Fruit fly (Drosophila melanogaster) whole organism: ENCODE results near the gene CG5810.

ENCODE experiments used
- CG8478 ChIP-seq: fragments of >200 bp; optimal IDR thresholded peaks from 2 replicates; lab custom pipeline; 2018; ENCODE audit warnings: inconsistent platforms
- Dll ChIP-seq: fragments of >200 bp; optimal IDR thresholded peaks from 2 replicates; lab custom pipeline; 2017
- EcR ChIP-seq, 2 experiments: fragments of >200 bp; optimal IDR thresholded peaks; 2 replicates each; lab custom pipeline; 2017; ENCODE audit warnings: missing biosample characterization in 2 of 2, missing genetic modification characterization in 2 of 2, missing genetic modification reagents in 2 of 2
- pan ChIP-seq: fragments of >200 bp; optimal IDR thresholded peaks from 2 replicates; lab custom pipeline; 2017
- psq ChIP-seq: fragments of >200 bp; optimal IDR thresholded peaks from 2 replicates; lab custom pipeline; 2017
- usp ChIP-seq: fragments of >200 bp; optimal IDR thresholded peaks from 2 replicates; lab custom pipeline; 2017; ENCODE audit warnings: missing biosample characterization, missing genetic modification characterization, mixed read lengths

Gene CG5810

DNA sequence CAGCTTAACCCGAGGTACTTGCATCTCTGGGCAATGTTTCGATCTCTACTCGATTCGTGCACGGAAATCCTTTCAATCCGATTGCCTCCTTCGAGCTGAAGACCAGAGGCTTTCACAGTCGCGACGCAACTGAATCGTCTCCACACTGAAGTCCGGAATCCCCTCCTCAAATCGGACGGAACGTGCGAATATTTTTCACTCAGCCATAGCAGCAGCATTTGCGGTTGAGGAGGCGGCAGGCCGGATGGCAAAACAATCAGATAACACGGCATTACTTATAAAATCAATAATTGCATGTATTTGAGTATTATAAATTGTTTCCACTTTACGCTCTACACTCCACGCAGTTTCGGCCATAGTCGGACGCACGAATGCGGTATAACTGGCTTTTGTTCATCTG, 4.5 kb downstream of the CG5810 start, which contains the start of gene Snmp1:
Gene Snmp1, minus strand, starts transcription at position 101 of the 400 bp plus-strand sequence.
- TF ChIP-seq CG8478 (lab: Kevin White, UChicago) (no peak), Dll (lab: Kevin White, UChicago) (no peak), EcR (GFP tag; optimal IDR thresholded peaks at IDR 0.05; lab: Kevin White, UChicago) (no peak), pan (lab: Kevin White, UChicago) (no peak), psq (no peak), usp (GFP tag; lab: Kevin White, UChicago) (no peak)

DNA sequence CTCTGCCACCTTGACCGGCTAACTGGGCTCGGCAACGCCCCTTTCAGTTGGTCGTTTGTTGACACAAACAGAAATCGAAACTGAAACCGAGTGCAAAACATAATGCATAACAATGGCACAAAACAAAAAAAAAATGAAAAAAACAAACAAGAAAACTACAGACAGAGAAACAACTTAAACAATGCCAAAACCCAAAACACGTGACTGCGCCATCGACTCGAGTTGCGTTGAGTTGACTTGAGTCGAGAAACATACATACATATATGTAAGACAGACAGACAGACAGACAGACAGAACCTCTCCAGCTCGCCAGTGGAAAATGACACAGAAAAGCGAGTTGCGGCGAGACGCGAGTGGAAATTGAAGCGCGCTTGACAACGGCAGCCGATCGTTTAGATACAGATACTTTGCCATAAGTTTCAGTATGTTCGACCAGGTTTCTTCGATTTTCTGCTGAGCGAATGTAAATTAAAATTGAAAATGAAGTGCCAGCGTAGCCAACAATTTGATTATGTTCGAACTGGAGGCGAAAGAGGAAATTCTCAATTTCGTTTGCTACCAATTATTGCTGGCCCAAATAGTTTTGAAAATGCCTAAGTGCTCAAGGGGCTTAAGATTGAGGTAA, 6.1 kb downstream of the CG5810 start:
- TF ChIP-seq pan (lab: Kevin White, UChicago), result no peak
- TF ChIP-seq CG8478 (lab: Kevin White, UChicago), result no peak
- TF ChIP-seq Dll (lab: Kevin White, UChicago), result no peak
- TF ChIP-seq psq, result no peak

DNA sequence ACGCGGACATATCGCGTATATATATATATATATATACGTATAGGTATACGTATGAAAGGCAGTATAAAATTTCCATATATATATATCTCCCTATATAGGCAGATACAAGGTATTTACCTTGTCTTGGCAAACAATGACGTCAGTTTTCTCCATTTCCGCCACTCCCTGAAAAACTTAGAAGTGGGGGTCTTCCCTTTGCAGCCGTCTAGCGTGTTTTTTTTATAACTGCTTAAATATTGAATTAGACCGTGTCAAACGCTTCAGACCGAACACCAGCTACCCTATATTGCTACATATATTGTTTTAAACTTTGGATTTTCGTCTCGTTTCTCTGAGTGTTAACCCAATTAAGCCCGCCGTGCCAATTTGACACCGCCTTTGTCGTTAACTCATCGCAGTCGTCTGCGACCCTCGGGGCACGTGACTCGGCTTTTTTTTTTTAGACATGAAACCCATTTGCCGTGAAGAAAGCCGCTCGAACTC, 13.1 kb downstream of the CG5810 start:
- TF ChIP-seq CG8478 (lab: Kevin White, UChicago) (no peak), psq (no peak), EcR (GFP tag; optimal IDR thresholded peaks at IDR 0.05; lab: Kevin White, UChicago) (no peak), pan (lab: Kevin White, UChicago) (no peak), usp (GFP tag; lab: Kevin White, UChicago) (no peak), Dll (lab: Kevin White, UChicago) (no peak)

dm6 chr3R:21179592-21180390, 16.2 kb downstream of the CG5810 start:
- TF ChIP-seq CG8478 (lab: Kevin White, UChicago) (no peak), usp (GFP tag; lab: Kevin White, UChicago) (no peak), Dll (lab: Kevin White, UChicago) (no peak), EcR (GFP tag; optimal IDR thresholded peaks at IDR 0.05; lab: Kevin White, UChicago) (no peak), psq (no peak), pan (lab: Kevin White, UChicago) (no peak)

DNA sequence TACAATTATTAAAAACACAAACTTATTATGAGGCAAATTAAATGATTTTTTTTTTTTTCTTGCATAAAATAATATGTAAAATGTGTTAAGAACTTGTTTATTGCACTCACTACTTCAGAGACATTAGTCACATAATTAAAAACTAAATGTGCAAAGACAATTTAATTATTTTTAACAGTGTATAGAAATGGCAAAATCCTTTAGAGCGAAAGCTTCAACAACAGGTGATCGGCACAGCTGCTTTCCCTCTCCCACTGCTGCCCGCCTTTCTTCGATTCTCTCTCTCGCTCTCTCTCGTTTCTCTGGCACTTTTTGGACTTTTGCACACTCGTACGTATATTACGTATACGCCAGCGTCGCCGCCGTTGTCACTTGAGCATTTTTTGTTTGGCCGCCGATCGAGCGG, 16.8 kb downstream of the CG5810 start:
- TF ChIP-seq psq (no peak), CG8478 (lab: Kevin White, UChicago) (no peak), usp (GFP tag; lab: Kevin White, UChicago) (no peak), pan (lab: Kevin White, UChicago) (no peak), EcR (GFP tag; optimal IDR thresholded peaks at IDR 0.05; lab: Kevin White, UChicago) (no peak), Dll (lab: Kevin White, UChicago) (no peak)

DNA sequence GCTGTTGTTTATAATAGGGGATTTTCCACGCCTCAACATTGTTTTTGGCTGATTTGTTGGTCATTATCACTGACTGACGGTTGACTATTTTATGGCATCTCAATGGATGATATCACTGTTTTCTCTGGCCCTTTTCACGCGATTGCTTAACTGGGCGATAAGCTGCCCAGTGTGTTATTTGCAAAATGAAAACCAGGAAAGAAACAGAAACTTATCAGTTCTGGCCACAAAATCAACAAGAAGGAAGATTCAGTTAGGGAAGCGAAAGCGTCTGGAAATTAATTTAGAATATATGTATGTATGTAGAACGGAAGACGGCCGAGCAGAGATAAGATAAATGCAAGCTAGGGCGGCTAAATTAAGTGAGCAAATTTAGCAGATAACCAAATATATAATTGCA, 18.4 kb downstream of the CG5810 start:
- TF ChIP-seq usp (GFP tag; lab: Kevin White, UChicago) (no peak), Dll (lab: Kevin White, UChicago) (no peak), psq (no peak), CG8478 (lab: Kevin White, UChicago) (no peak), EcR (GFP tag; optimal IDR thresholded peaks at IDR 0.05; lab: Kevin White, UChicago) (no peak), pan (lab: Kevin White, UChicago) (no peak)

DNA sequence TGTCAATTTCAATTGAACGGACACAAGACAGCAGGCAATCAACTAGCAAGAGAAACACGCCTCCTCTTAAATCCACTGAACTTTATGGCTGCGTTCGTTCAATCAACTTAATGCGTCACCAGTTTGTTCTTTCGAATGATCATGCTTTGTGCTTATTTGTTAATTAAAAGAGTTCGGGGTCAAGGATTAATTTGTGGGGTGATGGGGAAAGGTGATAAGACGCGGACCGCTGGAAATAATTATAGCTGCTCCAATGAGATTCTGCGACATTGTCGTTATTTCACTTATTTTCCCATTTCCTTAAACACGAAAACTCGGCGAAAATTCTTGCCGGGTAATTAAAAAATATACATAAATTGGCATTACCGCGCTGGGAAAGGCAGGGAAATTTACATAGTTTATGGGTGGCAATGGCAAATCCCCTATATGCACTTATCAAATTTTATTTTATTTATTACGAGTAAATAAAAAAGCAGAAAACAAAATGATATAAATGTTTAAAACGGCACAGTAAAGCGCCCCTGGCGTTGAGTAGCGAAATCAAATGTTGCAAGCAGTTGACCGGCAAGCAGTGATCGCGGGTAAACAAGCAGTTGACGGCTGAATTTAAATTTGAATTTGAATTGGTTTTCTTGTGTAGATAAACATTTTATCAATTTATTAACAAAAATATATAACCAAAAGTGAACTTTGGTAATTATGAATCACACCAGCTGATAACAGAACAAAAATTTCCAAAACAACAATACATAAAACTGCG, 21.0 kb downstream of the CG5810 start:
- TF ChIP-seq pan (lab: Kevin White, UChicago), result no peak
- no peak for TF ChIP-seq EcR (GFP tag; optimal IDR thresholded peaks at IDR 0.05; lab: Kevin White, UChicago)
- TF ChIP-seq Dll (lab: Kevin White, UChicago), result no peak
- TF ChIP-seq usp (GFP tag; lab: Kevin White, UChicago), result no peak
- TF ChIP-seq psq, result no peak
- TF ChIP-seq CG8478 (lab: Kevin White, UChicago), result no peak

- no peak for TF ChIP-seq Dll (lab: Kevin White, UChicago)
- no peak for TF ChIP-seq pan (lab: Kevin White, UChicago)
- TF ChIP-seq CG8478 (lab: Kevin White, UChicago), result no peak
- no peak for TF ChIP-seq psq
- no peak for TF ChIP-seq EcR (GFP tag; optimal IDR thresholded peaks at IDR 0.05; lab: Kevin White, UChicago)
- TF ChIP-seq usp (GFP tag; lab: Kevin White, UChicago), result no peak
Observed at dm6 chr3R:21185655-21186054, 22.1 kb downstream of the CG5810 start.

dm6 chr3R:21186606-21187393, 23.2 kb downstream of the CG5810 start:
- no peak for TF ChIP-seq CG8478 (lab: Kevin White, UChicago)
- no peak for TF ChIP-seq Dll (lab: Kevin White, UChicago)
- no peak for TF ChIP-seq usp (GFP tag; lab: Kevin White, UChicago)
- TF ChIP-seq pan (lab: Kevin White, UChicago), result no peak
- no peak for TF ChIP-seq psq
- TF ChIP-seq EcR (GFP tag; optimal IDR thresholded peaks at IDR 0.05; lab: Kevin White, UChicago), result no peak
